Worm (Caenorhabditis elegans): ENCODE data around the gene F47D12.9.

Gene F47D12.9

ce11 chrIII:6290469-6291182 lies 12.6 kb downstream of the F47D12.9 start:
- TF ChIP-seq ceh-6 (GFP tag; optimal IDR thresholded peaks at IDR 0.05) = no peak
- no peak for TF ChIP-seq mec-3 (tag; optimal IDR thresholded peaks at IDR 0.05; ENCODE audit: borderline replicate concordance)
- no peak for TF ChIP-seq C38D4.7 (GFP tag; optimal IDR thresholded peaks at IDR 0.05)
- no peak for TF ChIP-seq ahr-1 (tag; optimal IDR thresholded peaks at IDR 0.05)

- TF ChIP-seq hlh-30 (tag; optimal IDR thresholded peaks at IDR 0.05; ENCODE audit: insufficient read depth) (no peak), K09A11.1 (tag; optimal IDR thresholded peaks at IDR 0.05; ENCODE audit: insufficient read depth) (no peak), pros-1 (tag; optimal IDR thresholded peaks at IDR 0.05) (no peak), rnt-1 (tag; optimal IDR thresholded peaks at IDR 0.05) (no peak), odd-2 (tag; optimal IDR thresholded peaks at IDR 0.05) (no peak), pha-4 (tag; optimal IDR thresholded peaks at IDR 0.05) (no peak), tbx-2 (tag; optimal IDR thresholded peaks at IDR 0.05) (no peak), lim-6 (tag; optimal IDR thresholded peaks at IDR 0.05) (no peak), nfya-1 (tag; optimal IDR thresholded peaks at IDR 0.05) (no peak), ahr-1 (tag; optimal IDR thresholded peaks at IDR 0.05) (no peak), fkh-6 (tag; optimal IDR thresholded peaks at IDR 0.05) (no peak), ttx-3 (tag; optimal IDR thresholded peaks at IDR 0.05) (no peak), dmd-4 (tag; optimal IDR thresholded peaks at IDR 0.05; ENCODE audit: borderline replicate concordance) (no peak), nhr-232 (tag; optimal IDR thresholded peaks at IDR 0.05) (no peak), hlh-13 (GFP tag; optimal IDR thresholded peaks at IDR 0.05) (no peak), elt-4 (tag; optimal IDR thresholded peaks at IDR 0.05) (no peak), K02D7.2 (tag; optimal IDR thresholded peaks at IDR 0.05) (no peak)
Measured at ce11 chrIII:6289366-6289765, 13.8 kb downstream of the F47D12.9 start.

ce11 chrIII:6287195-6287594 lies 16.0 kb downstream of the F47D12.9 start, which contains the start of gene F47D12.6:
Gene F47D12.6 (minus strand): TSS chrIII:6287295.
- TF ChIP-seq ceh-9 (tag; optimal IDR thresholded peaks at IDR 0.05) = no peak
- TF ChIP-seq ceh-14 (tag; optimal IDR thresholded peaks at IDR 0.05) = no peak
- no peak for TF ChIP-seq pat-9 (tag; optimal IDR thresholded peaks at IDR 0.05)
- TF ChIP-seq ztf-16 (tag; optimal IDR thresholded peaks at IDR 0.05) = no peak
- TF ChIP-seq sox-4 (tag; optimal IDR thresholded peaks at IDR 0.05) = no peak
- no peak for TF ChIP-seq npax-4 (tag; optimal IDR thresholded peaks at IDR 0.05)
- no peak for TF ChIP-seq hlh-13 (GFP tag; optimal IDR thresholded peaks at IDR 0.05)
- no peak for TF ChIP-seq lim-6 (tag; optimal IDR thresholded peaks at IDR 0.05)
- no peak for TF ChIP-seq che-1 (tag; optimal IDR thresholded peaks at IDR 0.05)
- no peak for TF ChIP-seq elt-2 (tag; optimal IDR thresholded peaks at IDR 0.05)
- TF ChIP-seq madf-2 (tag; optimal IDR thresholded peaks at IDR 0.05) = no peak
- TF ChIP-seq ceh-22 (tag; optimal IDR thresholded peaks at IDR 0.05) = no peak
- TF ChIP-seq ref-2 (tag; optimal IDR thresholded peaks at IDR 0.05) = no peak
- TF ChIP-seq zip-5 (tag; optimal IDR thresholded peaks at IDR 0.05) = no peak
- TF ChIP-seq unc-3 (GFP tag; conservative IDR thresholded peaks at IDR 0.05) = no peak
- no peak for TF ChIP-seq unc-3 (tag; optimal IDR thresholded peaks at IDR 0.05)
- TF ChIP-seq eyg-1 (tag; optimal IDR thresholded peaks at IDR 0.05) = no peak
- TF ChIP-seq ceh-48 (tag; optimal IDR thresholded peaks at IDR 0.05) = no peak
- no peak for TF ChIP-seq hlh-6 (tag; optimal IDR thresholded peaks at IDR 0.05)

DNA sequence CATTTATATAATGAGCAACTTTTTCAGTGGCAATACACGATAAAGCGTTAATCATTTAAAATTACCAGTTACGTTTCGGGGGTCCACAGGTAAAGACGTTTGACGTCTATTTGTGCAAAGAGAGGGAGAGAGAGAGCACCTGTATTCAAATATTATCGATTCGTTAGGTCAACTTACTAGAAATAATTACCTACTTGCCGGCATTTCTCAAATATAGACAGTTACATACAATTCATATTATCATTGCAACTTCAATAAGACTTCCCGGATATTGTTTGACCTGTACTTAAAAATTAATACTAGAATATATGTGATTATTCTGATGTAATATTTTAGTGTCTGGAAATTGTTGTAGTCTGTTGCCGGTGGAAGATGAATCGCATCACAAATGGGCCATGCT lies 17.3 kb downstream of the F47D12.9 start, which contains the start of gene gadr-3:
Gene gadr-3, minus strand, starts transcription at position 101 of the 400 bp plus-strand sequence.
- no peak for TF ChIP-seq unc-55 (GFP tag; optimal IDR thresholded peaks at IDR 0.05)
- TF ChIP-seq ceh-22 (tag; optimal IDR thresholded peaks at IDR 0.05) = no peak
- TF ChIP-seq eyg-1 (tag; optimal IDR thresholded peaks at IDR 0.05) = no peak
- TF ChIP-seq Y22D7AL.16 (tag; optimal IDR thresholded peaks at IDR 0.05) = no peak
- TF ChIP-seq ref-2 (tag; optimal IDR thresholded peaks at IDR 0.05) = no peak
- no peak for TF ChIP-seq C08G9.2 (tag; optimal IDR thresholded peaks at IDR 0.05)
- TF ChIP-seq pag-3 (tag; optimal IDR thresholded peaks at IDR 0.05; ENCODE audit: borderline replicate concordance) = no peak
- no peak for TF ChIP-seq elt-4 (tag; optimal IDR thresholded peaks at IDR 0.05)
- TF ChIP-seq elt-2 (tag; optimal IDR thresholded peaks at IDR 0.05) = no peak

Measured in whole organism, late embryonic.